Worm (Caenorhabditis elegans) whole organism, mixed stage, embryonic: ENCODE data around the gene ZK154.4.
A peak's percentile ranks its signal among the peaks of the same experiment; 100 is the strongest.

Experiments
- bed-3 ChIP-seq: fragments of 200-800 bp; sonication (Bioruptor generic); optimal IDR thresholded peaks from 3 replicates; lab custom pipeline; 2018; ENCODE audit warnings: mild to moderate bottlenecking, missing genetic modification characterization, moderate library complexity, missing compliant biosample characterization
- blmp-1 ChIP-seq: fragments of 150-350 bp; optimal IDR thresholded peaks from 2 replicates; lab custom pipeline; 2014; ENCODE audit warnings: missing biosample characterization, missing genetic modification characterization
- ceh-39 ChIP-seq: fragments of 150-350 bp; optimal IDR thresholded peaks from 2 replicates; lab custom pipeline; 2014; ENCODE audit warnings: missing biosample characterization, missing genetic modification characterization
- ceh-83 ChIP-seq: fragments of 200-800 bp; sonication (Bioruptor generic); optimal IDR thresholded peaks from 2 replicates; lab custom pipeline; 2018; ENCODE audit warnings: mild to moderate bottlenecking, missing genetic modification characterization, missing compliant biosample characterization
- ces-1 ChIP-seq: fragments of 150-350 bp; optimal IDR thresholded peaks from 2 replicates; lab custom pipeline; 2014; ENCODE audit warnings: missing biosample characterization, missing genetic modification reagents, missing genetic modification characterization
- cnd-1 ChIP-seq: fragments of 200-800 bp; sonication (Bioruptor generic); optimal IDR thresholded peaks from 2 replicates; lab custom pipeline; 2018; ENCODE audit warnings: mild to moderate bottlenecking, missing genetic modification characterization, missing compliant biosample characterization
- drap-1 ChIP-seq: fragments of 200-800 bp; sonication (Bioruptor generic); optimal IDR thresholded peaks from 3 replicates; lab custom pipeline; 2018; ENCODE audit warnings: mild to moderate bottlenecking, missing genetic modification characterization, missing compliant biosample characterization
- elt-1 ChIP-seq: sonication (generic microtip); optimal IDR thresholded peaks from 2 replicates; lab custom pipeline; 2017; ENCODE audit warnings: missing genetic modification characterization, mild to moderate bottlenecking, missing compliant biosample characterization, antibody characterized with exemption, moderate library complexity, borderline replicate concordance; ENCODE audit not compliant: insufficient read depth
- flh-1 ChIP-seq: fragments of 200-800 bp; sonication (Bioruptor generic); optimal IDR thresholded peaks from 2 replicates; lab custom pipeline; 2018; ENCODE audit warnings: mild to moderate bottlenecking, missing genetic modification characterization, moderate library complexity, missing compliant biosample characterization
- ham-2 ChIP-seq: fragments of 200-800 bp; sonication (Bioruptor generic); optimal IDR thresholded peaks from 2 replicates; lab custom pipeline; 2018; ENCODE audit warnings: mild to moderate bottlenecking, missing genetic modification characterization, missing compliant biosample characterization
- hlh-1 ChIP-seq: fragments of 150-350 bp; optimal IDR thresholded peaks from 2 replicates; lab custom pipeline; 2014; ENCODE audit warnings: missing biosample characterization, missing genetic modification reagents, missing genetic modification characterization
- lin-13 ChIP-seq: fragments of 150-350 bp; optimal IDR thresholded peaks from 2 replicates; lab custom pipeline; 2014; ENCODE audit warnings: missing biosample characterization, missing genetic modification characterization
- lin-32 ChIP-seq: fragments of 200-800 bp; sonication (Bioruptor generic); optimal IDR thresholded peaks from 2 replicates; lab custom pipeline; 2018; ENCODE audit warnings: mild to moderate bottlenecking, missing genetic modification characterization, missing compliant biosample characterization
- lsy-2 ChIP-seq: fragments of 150-350 bp; optimal IDR thresholded peaks from 2 replicates; lab custom pipeline; 2014; ENCODE audit warnings: missing biosample characterization, missing genetic modification characterization
- mab-5 ChIP-seq: fragments of 150-350 bp; optimal IDR thresholded peaks from 2 replicates; lab custom pipeline; 2014; ENCODE audit warnings: missing biosample characterization, missing genetic modification characterization
- mep-1 ChIP-seq: fragments of 150-350 bp; optimal IDR thresholded peaks from 2 replicates; lab custom pipeline; 2017; ENCODE audit warnings: missing biosample characterization, missing genetic modification reagents, missing genetic modification characterization, inconsistent platforms
- mls-2 ChIP-seq: sonication (generic microtip); optimal IDR thresholded peaks from 2 replicates; lab custom pipeline; 2016; ENCODE audit warnings: mild to moderate bottlenecking, missing genetic modification characterization, moderate library complexity, missing compliant biosample characterization
- nhr-12 ChIP-seq: fragments of 150-350 bp; optimal IDR thresholded peaks from 2 replicates; lab custom pipeline; 2014; ENCODE audit warnings: missing biosample characterization, missing genetic modification characterization
- nhr-2 ChIP-seq: fragments of 150-350 bp; optimal IDR thresholded peaks from 2 replicates; lab custom pipeline; 2014; ENCODE audit warnings: missing biosample characterization, missing genetic modification characterization
- nhr-237 ChIP-seq: fragments of 150-350 bp; optimal IDR thresholded peaks from 2 replicates; lab custom pipeline; 2014; ENCODE audit warnings: missing biosample characterization, missing genetic modification characterization
- nhr-28 ChIP-seq: fragments of 150-350 bp; optimal IDR thresholded peaks from 2 replicates; lab custom pipeline; 2014; ENCODE audit warnings: missing biosample characterization, missing genetic modification characterization
- pha-4 ChIP-seq: fragments of 150-350 bp; optimal IDR thresholded peaks from 2 replicates; lab custom pipeline; 2018; ENCODE audit warnings: missing biosample characterization, missing genetic modification reagents, missing genetic modification characterization
- snpc-4 ChIP-seq: fragments of 150-350 bp; optimal IDR thresholded peaks from 2 replicates; lab custom pipeline; 2014; ENCODE audit warnings: missing biosample characterization, missing genetic modification characterization
- sptf-1 ChIP-seq: sonication (generic microtip); optimal IDR thresholded peaks from 2 replicates; lab custom pipeline; 2017; ENCODE audit warnings: mild to moderate bottlenecking, missing genetic modification characterization, moderate library complexity, missing compliant biosample characterization
- tbx-8 ChIP-seq: fragments of 200-800 bp; sonication (Bioruptor generic); optimal IDR thresholded peaks from 2 replicates; lab custom pipeline; 2018; ENCODE audit warnings: mild to moderate bottlenecking, missing genetic modification characterization, moderate library complexity, missing compliant biosample characterization
- unc-120 ChIP-seq: sonication (generic microtip); optimal IDR thresholded peaks from 2 replicates; lab custom pipeline; 2017; ENCODE audit warnings: missing genetic modification characterization, missing compliant biosample characterization; ENCODE audit not compliant: poor library complexity, severe bottlenecking
- unc-62 ChIP-seq: fragments of 150-350 bp; optimal IDR thresholded peaks from 2 replicates; lab custom pipeline; 2014; ENCODE audit warnings: missing biosample characterization, missing genetic modification reagents, missing genetic modification characterization
- zip-8 ChIP-seq: fragments of 150-350 bp; optimal IDR thresholded peaks from 2 replicates; lab custom pipeline; 2014; ENCODE audit warnings: missing biosample characterization, missing genetic modification characterization
- ztf-11 ChIP-seq: fragments of 150-350 bp; optimal IDR thresholded peaks from 2 replicates; lab custom pipeline; 2014; ENCODE audit warnings: missing biosample characterization, missing genetic modification characterization

Gene ZK154.4

DNA sequence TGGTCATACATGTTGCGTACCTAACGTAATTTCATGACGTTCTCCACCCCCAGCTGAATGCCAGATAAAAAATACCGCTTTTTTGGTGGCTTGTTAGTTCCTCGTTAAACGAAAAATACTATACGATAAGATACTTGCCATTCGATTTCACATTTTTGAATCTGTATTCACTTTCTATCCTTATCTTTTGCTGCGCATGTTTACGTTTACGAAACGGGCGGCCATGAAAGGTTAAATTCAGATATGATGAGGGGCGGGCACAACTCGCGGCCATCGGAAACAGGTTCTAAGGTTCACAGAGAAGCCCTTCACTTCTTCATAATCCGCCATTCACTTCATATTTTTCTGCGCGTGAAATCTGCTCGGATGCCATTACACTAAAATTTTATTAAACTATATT, 3.4 kb downstream of the ZK154.4 start:
- TF ChIP-seq mep-1 (no peak), zip-8 (tag; lab: Kevin White, UChicago) (no peak), lin-13 (no peak), lsy-2 (tag; lab: Kevin White, UChicago) (no peak), nhr-2 (tag; lab: Kevin White, UChicago) (no peak), ham-2 (GFP tag; lab: Kevin White, UChicago) (no peak), mab-5 (tag; lab: Kevin White, UChicago) (no peak), snpc-4 (tag; lab: Kevin White, UChicago) (no peak), flh-1 (GFP tag; lab: Kevin White, UChicago) (no peak), bed-3 (no peak), pha-4 (tag; lab: Kevin White, UChicago) (no peak), mls-2 (tag; lab: Kevin White, UChicago) (no peak), nhr-237 (no peak), ztf-11 (tag; lab: Kevin White, UChicago) (no peak), ceh-83 (no peak), elt-1 (tag; lab: Kevin White, UChicago) (no peak)

DNA sequence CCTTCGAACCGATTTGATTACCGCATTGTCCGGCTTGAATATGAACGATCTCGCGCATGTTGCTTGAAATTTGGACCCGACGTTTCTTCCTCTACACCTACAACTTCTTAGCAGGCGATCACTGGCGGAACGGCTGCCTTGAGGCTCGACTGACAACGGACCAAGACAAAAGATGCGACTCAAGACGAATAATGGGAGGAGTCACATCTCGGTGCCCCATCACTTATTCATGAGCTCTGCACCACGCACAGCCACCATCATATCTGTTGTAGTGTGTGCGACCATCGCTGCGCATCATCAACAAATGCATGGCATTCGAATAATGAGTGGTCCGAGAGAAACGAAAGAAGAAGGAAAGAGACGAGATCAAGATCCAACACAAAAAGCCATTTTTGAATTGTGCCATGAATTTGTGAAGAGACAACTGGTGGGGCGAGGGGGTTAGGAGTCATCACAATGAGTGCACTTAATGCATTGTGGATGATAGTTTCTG, 5.7 kb downstream of the ZK154.4 start, which contains the start of gene mec-7:
Gene mec-7, minus strand, starts transcription at position 181 of the 493 bp plus-strand sequence.
- no peak for TF ChIP-seq ces-1 (GFP tag; lab: Kevin White, UChicago)

DNA sequence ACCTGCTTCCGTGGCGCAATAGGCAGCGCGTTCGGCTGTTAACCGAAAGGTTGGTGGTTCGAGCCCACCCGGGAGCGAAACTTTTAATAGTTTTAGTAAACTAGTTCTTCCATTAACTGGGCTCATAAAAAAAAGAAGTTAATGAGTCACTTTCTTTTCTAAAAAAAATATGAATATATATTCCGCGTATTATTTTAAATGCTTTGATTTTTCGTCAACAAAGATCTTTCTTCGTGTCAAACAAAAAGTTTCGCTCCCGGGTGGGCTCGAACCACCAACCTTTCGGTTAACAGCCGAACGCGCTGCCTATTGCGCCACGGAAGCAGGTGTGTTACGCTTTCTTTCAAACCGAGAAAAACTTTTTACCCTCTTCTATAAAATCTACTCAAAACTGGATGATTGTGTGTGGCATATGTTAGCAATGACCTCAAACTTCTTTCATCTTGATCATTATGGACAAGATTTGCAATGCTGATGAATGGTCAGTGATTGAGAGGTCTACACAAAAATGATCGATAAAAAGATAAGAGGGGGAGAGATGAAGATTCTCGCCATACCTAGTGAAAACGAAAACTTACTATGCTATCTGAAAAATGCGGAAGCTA, 8.4 kb downstream of the ZK154.4 start:
- no peak for TF ChIP-seq nhr-12
- no peak for TF ChIP-seq lsy-2 (tag; lab: Kevin White, UChicago)
- no peak for TF ChIP-seq bed-3
- TF ChIP-seq unc-62 = no peak
- TF ChIP-seq ztf-11 (tag; lab: Kevin White, UChicago) = no peak
- TF ChIP-seq lin-32 (GFP tag; lab: Kevin White, UChicago) = no peak
- peak; percentile 21 for TF ChIP-seq sptf-1 (tag; lab: Kevin White, UChicago)
- no peak for TF ChIP-seq flh-1 (GFP tag; lab: Kevin White, UChicago)
- no peak for TF ChIP-seq ces-1 (GFP tag; lab: Kevin White, UChicago)
- TF ChIP-seq blmp-1 (tag; lab: Kevin White, UChicago) = no peak
- no peak for TF ChIP-seq hlh-1 (tag; lab: Kevin White, UChicago)
- peak; percentile 83 for TF ChIP-seq elt-1 (tag; lab: Kevin White, UChicago)
- no peak for TF ChIP-seq zip-8 (tag; lab: Kevin White, UChicago)
- no peak for TF ChIP-seq mab-5 (tag; lab: Kevin White, UChicago)
- no peak for TF ChIP-seq mep-1
- TF ChIP-seq, all 35 proteins: peak for 2

DNA sequence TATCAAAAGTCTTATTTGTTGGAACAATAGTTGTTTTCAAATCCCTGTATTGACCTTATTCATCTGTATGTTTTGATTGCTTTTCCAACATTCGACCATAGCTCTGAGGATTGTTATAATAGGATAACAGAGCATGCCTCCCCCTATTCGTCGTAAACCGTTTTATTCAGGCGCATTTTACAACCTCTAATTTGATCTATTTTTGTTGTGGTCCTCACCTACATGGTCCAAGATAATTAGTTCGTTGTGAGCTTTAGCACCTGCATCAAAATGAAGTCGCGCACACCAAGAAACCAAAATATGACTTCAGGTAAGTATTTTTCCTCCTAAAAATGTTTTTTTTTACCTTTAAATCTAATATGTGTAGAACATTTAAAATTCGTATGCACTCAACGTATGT, 29.4 kb downstream of the ZK154.4 start, which contains the start of gene deg-1:
Gene deg-1, plus strand, starts transcription at position 301 of the 400 bp plus-strand sequence.
- no peak for TF ChIP-seq snpc-4 (tag; lab: Kevin White, UChicago)
- TF ChIP-seq ceh-39 (tag; lab: Kevin White, UChicago) = no peak
- TF ChIP-seq ztf-11 (tag; lab: Kevin White, UChicago) = no peak
- no peak for TF ChIP-seq nhr-12
- TF ChIP-seq mep-1 = no peak
- no peak for TF ChIP-seq ces-1 (GFP tag; lab: Kevin White, UChicago)
- TF ChIP-seq elt-1 (tag; lab: Kevin White, UChicago) = no peak
- no peak for TF ChIP-seq pha-4 (tag; lab: Kevin White, UChicago)
- TF ChIP-seq tbx-8 = no peak
- TF ChIP-seq cnd-1 (tag; lab: Kevin White, UChicago) = no peak
- no peak for TF ChIP-seq unc-120
- TF ChIP-seq drap-1 (GFP tag; lab: Kevin White, UChicago) = no peak
- no peak for TF ChIP-seq sptf-1 (tag; lab: Kevin White, UChicago)
- no peak for TF ChIP-seq lin-13
- no peak for TF ChIP-seq mls-2 (tag; lab: Kevin White, UChicago)
- TF ChIP-seq ceh-83 = no peak
- TF ChIP-seq lin-32 (GFP tag; lab: Kevin White, UChicago) = no peak
- TF ChIP-seq nhr-2 (tag; lab: Kevin White, UChicago) = no peak
- TF ChIP-seq blmp-1 (tag; lab: Kevin White, UChicago) = no peak

DNA sequence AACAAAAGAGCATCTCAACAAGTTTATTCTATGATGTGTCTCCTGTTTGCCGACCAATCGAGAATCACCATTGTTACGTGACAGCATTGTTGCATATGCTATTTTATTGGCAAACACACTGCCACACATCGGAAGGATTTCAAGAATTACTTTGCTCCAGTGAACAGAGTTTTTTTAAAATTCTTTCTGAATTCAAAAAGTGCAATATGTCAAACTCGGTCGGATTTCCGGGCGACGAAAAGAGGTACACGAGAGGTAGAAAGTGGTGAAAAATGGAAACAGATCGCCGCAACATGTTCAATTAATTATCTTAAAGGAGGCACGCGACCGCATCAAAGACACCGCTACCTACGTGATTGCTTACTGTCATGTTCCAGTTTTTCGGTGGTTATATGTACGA, 32.1 kb downstream of the ZK154.4 start:
- TF ChIP-seq nhr-28 (no peak), nhr-2 (tag; lab: Kevin White, UChicago) (peak; percentile 35)
